Fruit fly (Drosophila melanogaster): ENCODE data around the gene Keap1.
A peak's percentile ranks its signal among the peaks of the same experiment; 100 is the strongest.

The Keap1 gene

DNA sequence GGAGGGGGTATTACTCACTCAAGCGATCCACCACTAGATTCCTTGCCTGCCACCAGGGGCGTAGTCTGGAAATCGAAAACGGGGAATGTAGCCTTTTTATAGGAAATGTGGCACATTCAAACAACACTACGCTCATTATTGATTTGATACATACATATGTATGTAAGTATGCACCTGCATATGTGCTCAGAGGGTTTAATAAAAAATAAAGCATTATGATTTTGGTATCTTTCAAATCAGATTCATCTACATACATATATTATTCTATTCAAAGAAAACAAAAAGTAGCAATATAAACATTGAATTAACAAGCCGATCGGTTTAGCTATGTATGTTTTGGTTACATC lies 22.9 kb downstream of the Keap1 start (continued):
- TF ChIP-seq Dip3 (GFP tag; optimal IDR thresholded peaks at IDR 0.05): peak; percentile 1
- TF ChIP-seq Dp (GFP tag; optimal IDR thresholded peaks at IDR 0.05): no peak
- no peak for TF ChIP-seq ham (GFP tag; IDR thresholded peaks at IDR 0.05)
- TF ChIP-seq E2f2 (GFP tag; IDR thresholded peaks at IDR 0.05): no peak
- TF ChIP-seq CG8765 (GFP tag; IDR thresholded peaks at IDR 0.05): no peak
- peak; percentile 66 for TF ChIP-seq CG18262 (tag; optimal IDR thresholded peaks at IDR 0.05)
- TF ChIP-seq Dref (GFP tag; IDR thresholded peaks at IDR 0.05): no peak
- no peak for TF ChIP-seq yki (optimal IDR thresholded peaks at IDR 0.05)
- no peak for TF ChIP-seq croc (GFP tag; conservative IDR thresholded peaks at IDR 0.05)
- TF ChIP-seq sr (GFP tag; IDR thresholded peaks at IDR 0.05): no peak
- no peak for TF ChIP-seq nerfin-1 (tag; optimal IDR thresholded peaks at IDR 0.05)
- TF ChIP-seq CG10543 (GFP tag; optimal IDR thresholded peaks at IDR 0.05): no peak
- TF ChIP-seq CG10267 (tag; optimal IDR thresholded peaks at IDR 0.05): no peak
- no peak for TF ChIP-seq nerfin-2 (GFP tag; IDR thresholded peaks at IDR 0.05; ENCODE audit: partially characterized antibody)
- TF ChIP-seq CG10366 (GFP tag; IDR thresholded peaks at IDR 0.05): no peak
- TF ChIP-seq run (tag; optimal IDR thresholded peaks at IDR 0.05): no peak
- TF ChIP-seq CG17612 (GFP tag; IDR thresholded peaks at IDR 0.05): no peak
- no peak for TF ChIP-seq CG13775 (GFP tag; optimal IDR thresholded peaks at IDR 0.05)
- TF ChIP-seq Antp (GFP tag; optimal IDR thresholded peaks at IDR 0.05): no peak
- no peak for TF ChIP-seq CG1832 (GFP tag; optimal IDR thresholded peaks at IDR 0.05)
- TF ChIP-seq ro (GFP tag; IDR thresholded peaks at IDR 0.05): no peak
- peak; percentile 4 for TF ChIP-seq Six4 (GFP tag; optimal IDR thresholded peaks at IDR 0.05)
- TF ChIP-seq mirr (GFP tag; optimal IDR thresholded peaks at IDR 0.05): no peak
- TF ChIP-seq Jarid2 (GFP tag; optimal IDR thresholded peaks at IDR 0.05): no peak
- no peak for TF ChIP-seq CG10147 (GFP tag; optimal IDR thresholded peaks at IDR 0.05)
- TF ChIP-seq CG7786 (GFP tag; optimal IDR thresholded peaks at IDR 0.05): no peak
- TF ChIP-seq chinmo (GFP tag; IDR thresholded peaks at IDR 0.05; ENCODE audit: partially characterized antibody): no peak
- no peak for TF ChIP-seq CG11695 (GFP tag; IDR thresholded peaks at IDR 0.05)
- no peak for TF ChIP-seq insv (GFP tag; optimal IDR thresholded peaks at IDR 0.05)
- TF ChIP-seq CG43689 (GFP tag; IDR thresholded peaks at IDR 0.05): no peak
- no peak for TF ChIP-seq BtbVII (GFP tag; optimal IDR thresholded peaks at IDR 0.05)
- TF ChIP-seq CG7839 (tag; optimal IDR thresholded peaks at IDR 0.05): peak; percentile 54
- TF ChIP-seq HmgZ (tag; optimal IDR thresholded peaks at IDR 0.05): no peak
- no peak for TF ChIP-seq CG6854 (GFP tag; optimal IDR thresholded peaks at IDR 0.05)
- TF ChIP-seq CG4707 (GFP tag; optimal IDR thresholded peaks at IDR 0.05): no peak
- no peak for TF ChIP-seq cas (GFP tag; IDR thresholded peaks at IDR 0.05)
- TF ChIP-seq Aef1 (GFP tag; IDR thresholded peaks at IDR 0.05): no peak; the same call in 2 of the 3 replicates
- TF ChIP-seq TFAM (GFP tag; optimal IDR thresholded peaks at IDR 0.05): no peak
- no peak for TF ChIP-seq sd (tag; optimal IDR thresholded peaks at IDR 0.05)
- no peak for TF ChIP-seq exex (tag; optimal IDR thresholded peaks at IDR 0.05)
- TF ChIP-seq knrl (GFP tag; IDR thresholded peaks at IDR 0.05; ENCODE audit: partially characterized antibody): no peak
- no peak for TF ChIP-seq prd (optimal IDR thresholded peaks at IDR 0.05)
- TF ChIP-seq prd (GFP tag; IDR thresholded peaks at IDR 0.05): peak; percentile 42; the same call in 1 of the 3 replicates
- TF ChIP-seq tll (GFP tag; optimal IDR thresholded peaks at IDR 0.05): no peak
- no peak for TF ChIP-seq so (GFP tag; IDR thresholded peaks at IDR 0.05)
- TF ChIP-seq al (GFP tag; IDR thresholded peaks at IDR 0.05): no peak
- no peak for TF ChIP-seq CG6791 (GFP tag; IDR thresholded peaks at IDR 0.05; ENCODE audit: partially characterized antibody)
- TF ChIP-seq vfl (GFP tag; optimal IDR thresholded peaks at IDR 0.05): no peak
- TF ChIP-seq gfzf (GFP tag; optimal IDR thresholded peaks at IDR 0.05): no peak
- no peak for TF ChIP-seq btn (GFP tag; optimal IDR thresholded peaks at IDR 0.05)
- TF ChIP-seq CG1792 (GFP tag; optimal IDR thresholded peaks at IDR 0.05): no peak
- TF ChIP-seq zen (tag; optimal IDR thresholded peaks at IDR 0.05): no peak

Measured in whole organism, embryonic.